Worm (Caenorhabditis elegans): ENCODE data around the gene gly-9.

DNA sequence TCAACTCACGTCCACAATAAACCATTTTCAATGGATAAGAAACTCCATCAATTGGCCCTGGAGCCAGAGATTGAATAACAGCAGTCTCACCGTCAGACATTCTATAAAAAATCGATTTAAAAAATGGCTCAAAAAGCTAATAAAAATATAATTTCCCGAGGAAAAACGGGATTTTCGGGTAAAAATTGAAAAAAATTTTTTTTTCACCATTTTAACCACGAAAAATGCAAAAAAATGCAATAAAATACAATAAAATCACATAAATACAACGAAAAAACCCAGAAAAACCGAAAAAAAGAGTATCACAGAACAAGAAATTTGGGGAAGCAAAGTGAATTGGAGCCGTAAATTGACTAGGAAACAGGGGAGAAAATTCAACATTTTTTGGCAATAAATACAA is 11.6 kb downstream of the gly-9 start, which contains the start of gene Y47D3A.21:
- TF ChIP-seq tbx-8 (GFP tag; optimal IDR thresholded peaks at IDR 0.05) (no peak), ceh-39 (tag; optimal IDR thresholded peaks at IDR 0.05) (no peak), elt-3 (tag; optimal IDR thresholded peaks at IDR 0.05) (no peak), nhr-237 (tag; optimal IDR thresholded peaks at IDR 0.05) (no peak)
